Worm (Caenorhabditis elegans) whole organism, L1 larva: Measurements from ENCODE around the gene gldi-7.

Source experiments
- C04F5.9 ChIP-seq: sonication (generic microtip); optimal IDR thresholded peaks from 2 replicates; lab custom pipeline; 2016; ENCODE audit warnings: missing genetic modification characterization, missing compliant biosample characterization
- C16A3.4 ChIP-seq: fragments of 150-350 bp; optimal IDR thresholded peaks from 2 replicates; lab custom pipeline; 2014; ENCODE audit warnings: missing biosample characterization, missing genetic modification characterization
- C34B4.2 ChIP-seq: sonication (generic microtip); optimal IDR thresholded peaks from 2 replicates; lab custom pipeline; 2017; ENCODE audit warnings: mild to moderate bottlenecking, missing genetic modification characterization, missing compliant biosample characterization
- F16B12.6 ChIP-seq: fragments of 150-350 bp; optimal IDR thresholded peaks from 2 replicates; lab custom pipeline; 2014; ENCODE audit warnings: missing biosample characterization, missing genetic modification characterization
- blmp-1 ChIP-seq: fragments of 150-350 bp; optimal IDR thresholded peaks from 2 replicates; lab custom pipeline; 2014; ENCODE audit warnings: missing biosample characterization, missing genetic modification characterization
- ceh-88 ChIP-seq: fragments of 200-800 bp; sonication (Bioruptor generic); IDR thresholded peaks from 2 replicates; pipeline ENCODE4 v1.3.6; 2022; ENCODE audit warnings: missing genetic modification characterization, missing compliant biosample characterization
- dpl-1 ChIP-seq, 3 experiments: fragments of 150-350 bp in 2 of 3; sonication (generic microtip) in 1 of 3; optimal IDR thresholded peaks; 2 replicates each; lab custom pipeline; 2014 to 2017; ENCODE audit warnings: missing biosample characterization in 3 of 3, missing genetic modification characterization in 3 of 3, missing genetic modification reagents in 3 of 3
- efl-1 ChIP-seq, 4 experiments: fragments of 150-350 bp; optimal IDR thresholded peaks in 3 of 4; peaks in 1 of 4; 1 replicate in 1 of 4; 2 replicates in 3 of 4; lab custom pipeline; 2014; ENCODE audit warnings: missing biosample characterization in 2 of 4, missing genetic modification characterization in 2 of 4, missing genetic modification reagents in 2 of 4
- efl-3 ChIP-seq: fragments of 200-800 bp; sonication (Bioruptor generic); optimal IDR thresholded peaks from 2 replicates; lab custom pipeline; 2018; ENCODE audit warnings: mild to moderate bottlenecking, missing genetic modification characterization, missing compliant biosample characterization
- egl-13 ChIP-seq: sonication (generic microtip); optimal IDR thresholded peaks from 2 replicates; lab custom pipeline; 2016; ENCODE audit warnings: missing genotype, missing genetic modification reagents, missing genetic modification characterization, missing compliant biosample characterization
- elt-2 ChIP-seq: sonication (generic microtip); optimal IDR thresholded peaks from 2 replicates; lab custom pipeline; 2016; ENCODE audit warnings: missing genetic modification characterization, mild to moderate bottlenecking, inconsistent platforms, missing compliant biosample characterization, missing genetic modification reagents
- elt-3 ChIP-seq, 6 experiments: fragments of 150-350 bp in 1 of 6; sonication (generic microtip); optimal IDR thresholded peaks; 2 replicates each; lab custom pipeline; 2017 to 2018; ENCODE audit warnings: missing biosample characterization in 6 of 6, missing genetic modification characterization in 6 of 6, inconsistent platforms in 1 of 6
- ets-5 ChIP-seq: fragments of 200-800 bp; sonication (Bioruptor generic); IDR thresholded peaks from 2 replicates; pipeline ENCODE4 v1.3.6; 2022; ENCODE audit warnings: missing genetic modification characterization, missing compliant biosample characterization
- fkh-10 ChIP-seq: sonication (generic microtip); optimal IDR thresholded peaks from 2 replicates; lab custom pipeline; 2017; ENCODE audit warnings: missing biosample characterization, missing genetic modification reagents, missing genetic modification characterization
- fkh-4 ChIP-seq: sonication (generic microtip); optimal IDR thresholded peaks from 2 replicates; lab custom pipeline; 2016; ENCODE audit warnings: missing compliant biosample characterization, missing genetic modification characterization, borderline replicate concordance
- fkh-8 ChIP-seq: sonication (generic microtip); optimal IDR thresholded peaks from 2 replicates; lab custom pipeline; 2016; ENCODE audit warnings: mild to moderate bottlenecking, missing genetic modification characterization, missing compliant biosample characterization
- fos-1 ChIP-seq: fragments of 150-350 bp; optimal IDR thresholded peaks from 2 replicates; lab custom pipeline; 2014; ENCODE audit warnings: missing biosample characterization, missing genetic modification characterization
- grh-1 ChIP-seq: fragments of 200-800 bp; sonication (Bioruptor generic); IDR thresholded peaks from 2 replicates; pipeline ENCODE4 v1.3.6; 2022; ENCODE audit warnings: missing genetic modification reagents, missing genetic modification characterization, missing compliant biosample characterization
- hpl-2 ChIP-seq: fragments of 150-350 bp; optimal IDR thresholded peaks from 2 replicates; lab custom pipeline; 2014; ENCODE audit warnings: missing biosample characterization, missing genetic modification reagents, missing genetic modification characterization
- isw-1 ChIP-seq: fragments of 200-800 bp; sonication (Bioruptor generic); IDR thresholded peaks from 2 replicates; pipeline ENCODE4 v1.3.6; 2022; ENCODE audit warnings: missing genetic modification characterization, missing compliant biosample characterization
- lin-13 ChIP-seq: fragments of 150-350 bp; optimal IDR thresholded peaks from 2 replicates; lab custom pipeline; 2014; ENCODE audit warnings: missing biosample characterization, missing genetic modification reagents, missing genetic modification characterization
- lin-15B ChIP-seq: fragments of 150-350 bp; sonication (generic microtip); optimal IDR thresholded peaks from 3 replicates; lab custom pipeline; 2014; ENCODE audit warnings: missing biosample characterization, missing genetic modification characterization
- lin-39 ChIP-seq: fragments of 150-350 bp; optimal IDR thresholded peaks from 2 replicates; lab custom pipeline; 2014; ENCODE audit warnings: missing biosample characterization, missing genetic modification reagents, missing genetic modification characterization
- mab-9 ChIP-seq: fragments of 200-800 bp; sonication (Bioruptor generic); IDR thresholded peaks from 2 replicates; pipeline ENCODE4 v1.3.6; 2022; ENCODE audit warnings: missing genetic modification reagents, missing genetic modification characterization, missing compliant biosample characterization
- mef-2 ChIP-seq: fragments of 150-350 bp; optimal IDR thresholded peaks from 2 replicates; lab custom pipeline; 2014; ENCODE audit warnings: missing biosample characterization, missing genetic modification characterization
- mep-1 ChIP-seq: fragments of 150-350 bp; optimal IDR thresholded peaks from 2 replicates; lab custom pipeline; 2014; ENCODE audit warnings: missing biosample characterization, missing genetic modification characterization
- nhr-11 ChIP-seq: fragments of 150-350 bp; optimal IDR thresholded peaks from 2 replicates; lab custom pipeline; 2014; ENCODE audit warnings: missing biosample characterization, missing genetic modification characterization
- nhr-12 ChIP-seq: sonication (generic microtip); optimal IDR thresholded peaks from 2 replicates; lab custom pipeline; 2017; ENCODE audit warnings: missing biosample characterization, missing genetic modification characterization
- nhr-19 ChIP-seq: fragments of 200-800 bp; sonication (Bioruptor generic); conservative IDR thresholded peaks from 2 replicates; pipeline ENCODE4 v1.3.6; 2022; ENCODE audit warnings: missing genetic modification characterization, missing compliant biosample characterization
- nhr-20 ChIP-seq: sonication (generic microtip); optimal IDR thresholded peaks from 2 replicates; lab custom pipeline; 2016; ENCODE audit warnings: mild to moderate bottlenecking, missing genetic modification characterization, missing compliant biosample characterization
- nhr-28 ChIP-seq: fragments of 150-350 bp; optimal IDR thresholded peaks from 2 replicates; lab custom pipeline; 2014; ENCODE audit warnings: missing biosample characterization, missing genetic modification characterization
- nhr-71 ChIP-seq: sonication (generic microtip); optimal IDR thresholded peaks from 2 replicates; lab custom pipeline; 2016; ENCODE audit warnings: mild to moderate bottlenecking, missing genetic modification characterization, moderate library complexity, missing compliant biosample characterization
- nhr-76 ChIP-seq: sonication (generic microtip); optimal IDR thresholded peaks from 2 replicates; lab custom pipeline; 2017; ENCODE audit warnings: missing biosample characterization, missing genetic modification characterization
- nhr-90 ChIP-seq: sonication (generic microtip); optimal IDR thresholded peaks from 2 replicates; lab custom pipeline; 2016; ENCODE audit warnings: mild to moderate bottlenecking, missing genetic modification characterization, missing compliant biosample characterization; ENCODE audit not compliant: poor library complexity
- pag-3 ChIP-seq: sonication (generic microtip); optimal IDR thresholded peaks from 2 replicates; lab custom pipeline; 2017; ENCODE audit warnings: missing genetic modification characterization, mild to moderate bottlenecking, missing compliant biosample characterization, antibody characterized with exemption, borderline replicate concordance; ENCODE audit not compliant: insufficient read depth
- pax-3 ChIP-seq: fragments of 200-800 bp; sonication (Bioruptor generic); optimal IDR thresholded peaks from 2 replicates; lab custom pipeline; 2018; ENCODE audit warnings: mild to moderate bottlenecking, missing genetic modification characterization, moderate library complexity, missing compliant biosample characterization
- pqm-1 ChIP-seq: sonication (generic microtip); optimal IDR thresholded peaks from 3 replicates; lab custom pipeline; 2017; ENCODE audit warnings: missing biosample characterization, missing genetic modification characterization
- skn-1 ChIP-seq: fragments of 150-350 bp; optimal IDR thresholded peaks from 2 replicates; lab custom pipeline; 2014; ENCODE audit warnings: missing biosample characterization, missing genetic modification characterization
- snpc-4 ChIP-seq: fragments of 150-350 bp; optimal IDR thresholded peaks from 2 replicates; lab custom pipeline; 2014; ENCODE audit warnings: missing biosample characterization, missing genetic modification characterization
- snu-23 ChIP-seq: sonication (generic microtip); optimal IDR thresholded peaks from 2 replicates; lab custom pipeline; 2016; ENCODE audit warnings: missing genetic modification characterization, missing compliant biosample characterization
- sptf-1 ChIP-seq: fragments of 150-350 bp; optimal IDR thresholded peaks from 2 replicates; lab custom pipeline; 2014; ENCODE audit warnings: missing biosample characterization, missing genetic modification characterization
- sup-37 ChIP-seq: fragments of 200-800 bp; sonication (Bioruptor generic); optimal IDR thresholded peaks from 2 replicates; lab custom pipeline; 2018; ENCODE audit warnings: mild to moderate bottlenecking, missing genetic modification characterization, missing compliant biosample characterization
- tbx-2 ChIP-seq: sonication (generic microtip); optimal IDR thresholded peaks from 2 replicates; lab custom pipeline; 2016; ENCODE audit warnings: missing genetic modification characterization, missing compliant biosample characterization
- tlp-1 ChIP-seq: fragments of 150-350 bp; optimal IDR thresholded peaks from 2 replicates; lab custom pipeline; 2014; ENCODE audit warnings: missing biosample characterization, missing genetic modification characterization
- unc-30 ChIP-seq: sonication (generic microtip); optimal IDR thresholded peaks from 2 replicates; lab custom pipeline; 2017; ENCODE audit warnings: missing biosample characterization, missing genetic modification characterization
- unc-86 ChIP-seq: sonication (generic microtip); optimal IDR thresholded peaks from 2 replicates; lab custom pipeline; 2016; ENCODE audit warnings: missing genetic modification characterization, missing compliant biosample characterization
- vab-15 ChIP-seq: sonication (generic microtip); optimal IDR thresholded peaks from 2 replicates; lab custom pipeline; 2017; ENCODE audit warnings: missing genotype, mild to moderate bottlenecking, missing genetic modification characterization, missing compliant biosample characterization
- zip-4 ChIP-seq: fragments of 200-800 bp; sonication (Bioruptor generic); optimal IDR thresholded peaks from 2 replicates; lab custom pipeline; 2018; ENCODE audit warnings: mild to moderate bottlenecking, missing genetic modification characterization, moderate library complexity, missing compliant biosample characterization
- ztf-11 ChIP-seq, 2 experiments: sonication (generic microtip); optimal IDR thresholded peaks; 2 replicates each; lab custom pipeline; 2016 to 2017; ENCODE audit warnings: missing genetic modification characterization in 2 of 2, missing biosample characterization in 1 of 2, missing compliant biosample characterization in 1 of 2

The gldi-7 gene

ce11 chrII:8483793-8484186, 47.2 kb downstream of the gldi-7 start, which contains the start of gene taap-1 (continued):
- TF ChIP-seq tbx-2 (tag; lab: Kevin White, UChicago), result no peak
- TF ChIP-seq elt-3 (tag; optimal IDR thresholded peaks at IDR 0.05; lab: Kevin White, UChicago), result no peak
- TF ChIP-seq C04F5.9, result no peak
- TF ChIP-seq nhr-12 (tag; lab: Kevin White, UChicago), result no peak
- TF ChIP-seq isw-1 (GFP tag; lab: Robert Waterston, UW), result no peak
- TF ChIP-seq C16A3.4 (tag; lab: Kevin White, UChicago), result no peak
- TF ChIP-seq nhr-11 (tag; lab: Kevin White, UChicago), result no peak
- TF ChIP-seq nhr-20 (tag; lab: Kevin White, UChicago), result peak; percentile 50
- TF ChIP-seq fkh-4, result no peak
- TF ChIP-seq sptf-1 (tag; lab: Kevin White, UChicago), result no peak
- TF ChIP-seq pag-3 (tag; lab: Kevin White, UChicago), result no peak
- peak; percentile 97 for TF ChIP-seq skn-1 (tag; lab: Kevin White, UChicago)
- TF ChIP-seq lin-39 (tag; lab: Kevin White, UChicago), result no peak

- no peak for TF ChIP-seq tlp-1 (tag; lab: Kevin White, UChicago)
- TF ChIP-seq sup-37, result no peak
- peak; percentile 34 for TF ChIP-seq egl-13
- TF ChIP-seq tbx-2 (tag; lab: Kevin White, UChicago), result no peak
- TF ChIP-seq lin-13 (GFP tag; lab: Kevin White, UChicago), result no peak
- TF ChIP-seq efl-3 (GFP tag; lab: Kevin White, UChicago), result no peak
- no peak for TF ChIP-seq lin-39 (tag; lab: Kevin White, UChicago)
- no peak for TF ChIP-seq ztf-11 (tag; optimal IDR thresholded peaks at IDR 0.05; lab: Kevin White, UChicago)
- TF ChIP-seq hpl-2 (GFP tag; lab: Kevin White, UChicago), result no peak
- TF ChIP-seq fkh-8 (tag; lab: Kevin White, UChicago), result no peak
- TF ChIP-seq fos-1 (tag; lab: Kevin White, UChicago), result no peak
- peak; percentile 33 for TF ChIP-seq nhr-19 (GFP tag; lab: Robert Waterston, UW)
- no peak for TF ChIP-seq blmp-1 (tag; lab: Kevin White, UChicago)
- TF ChIP-seq grh-1 (GFP tag; lab: Robert Waterston, UW), result no peak
- TF ChIP-seq mef-2 (tag; lab: Kevin White, UChicago), result no peak
- TF ChIP-seq mab-9 (GFP tag; lab: Robert Waterston, UW), result no peak
- peak; percentile 48 for TF ChIP-seq nhr-71 (tag; lab: Kevin White, UChicago)
- no peak for TF ChIP-seq C34B4.2 (tag; lab: Kevin White, UChicago)
- TF ChIP-seq pax-3 (tag; lab: Kevin White, UChicago), result no peak
- TF ChIP-seq F16B12.6 (tag; lab: Kevin White, UChicago), result no peak
- TF ChIP-seq vab-15 (tag; lab: Kevin White, UChicago), result no peak
- TF ChIP-seq ets-5 (GFP tag; lab: Robert Waterston, UW), result no peak
- TF ChIP-seq nhr-90 (tag; lab: Kevin White, UChicago), result no peak
- no peak for TF ChIP-seq nhr-11 (tag; lab: Kevin White, UChicago)
- TF ChIP-seq zip-4 (GFP tag; lab: Kevin White, UChicago), result no peak
- TF ChIP-seq unc-30, result no peak
- peak; percentile 33 to 51 for TF ChIP-seq efl-1 (optimal IDR thresholded peaks at IDR 0.05; lab: Kevin White, UChicago)
- TF ChIP-seq efl-1 (GFP tag; optimal IDR thresholded peaks at IDR 0.05 in 1 of 2; lab: Kevin White, UChicago), result peak; percentile 68 to 93
- no peak for TF ChIP-seq pqm-1 (tag; lab: Kevin White, UChicago)
- TF ChIP-seq ceh-88 (GFP tag; lab: Robert Waterston, UW), result no peak
- no peak for TF ChIP-seq snu-23 (GFP tag; lab: Kevin White, UChicago)
- no peak for TF ChIP-seq nhr-76 (tag; lab: Kevin White, UChicago)
- no peak for TF ChIP-seq nhr-28 (tag; lab: Kevin White, UChicago)
- no peak for TF ChIP-seq lin-15B
- no peak for TF ChIP-seq skn-1 (tag; lab: Kevin White, UChicago)
- no peak for TF ChIP-seq snpc-4
- no peak for TF ChIP-seq sptf-1 (tag; lab: Kevin White, UChicago)
- TF ChIP-seq elt-2 (tag; lab: Kevin White, UChicago), result no peak
- peak; percentile 6 for TF ChIP-seq unc-86 (tag; lab: Kevin White, UChicago)
- no peak for TF ChIP-seq mep-1 (tag; lab: Kevin White, UChicago)
- no peak for TF ChIP-seq C16A3.4 (tag; lab: Kevin White, UChicago)
- TF ChIP-seq nhr-12 (tag; lab: Kevin White, UChicago), result no peak
- TF ChIP-seq dpl-1 (GFP tag; optimal IDR thresholded peaks at IDR 0.05; lab: Kevin White, UChicago), result peak; percentile 45 to 75 (median 56)
- TF ChIP-seq fkh-10 (GFP tag; lab: Kevin White, UChicago), result no peak
- no peak for TF ChIP-seq nhr-20 (tag; lab: Kevin White, UChicago)
Measured at ce11 chrII:8483124-8483792, 47.8 kb downstream of the gldi-7 start.
